Worm (Caenorhabditis elegans): ENCODE data around the gene slc-28.2.

slc-28.2 gene

DNA sequence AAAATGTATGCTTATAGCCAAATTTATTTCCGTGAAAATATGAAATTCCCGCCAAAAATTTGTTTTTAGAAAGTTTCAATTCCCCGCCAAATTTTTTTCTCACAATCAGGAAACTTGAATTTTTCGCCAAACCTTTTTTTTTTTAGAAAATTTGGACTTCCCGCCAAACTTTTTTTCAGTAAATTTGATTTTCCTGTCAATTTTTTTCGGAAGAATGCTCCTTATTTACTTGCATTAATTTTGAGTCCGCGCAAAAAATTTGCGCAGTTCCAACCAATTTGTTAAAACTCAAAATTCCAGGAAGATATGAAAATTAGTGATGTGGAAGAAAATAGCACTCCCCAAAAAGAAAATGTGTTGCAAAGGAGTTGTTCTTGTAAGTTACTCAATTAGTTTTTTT lies at the start of gene slc-28.2:
TSS of gene slc-28.2 (plus strand) at position 301 of the 400 bp plus-strand sequence.
- no peak for TF ChIP-seq tbx-11 (GFP tag; IDR thresholded peaks at IDR 0.05)
- TF ChIP-seq B0310.2 (tag; optimal IDR thresholded peaks at IDR 0.05) = no peak
- no peak for TF ChIP-seq hmg-4 (GFP tag; optimal IDR thresholded peaks at IDR 0.05)
- no peak for TF ChIP-seq ama-1 (optimal IDR thresholded peaks at IDR 0.05)
- no peak for TF ChIP-seq ceh-13 (GFP tag; optimal IDR thresholded peaks at IDR 0.05)
- TF ChIP-seq F13C5.2 (tag; optimal IDR thresholded peaks at IDR 0.05) = no peak
- TF ChIP-seq pes-1 (GFP tag; IDR thresholded peaks at IDR 0.05) = no peak
- no peak for TF ChIP-seq sea-1 (GFP tag; conservative IDR thresholded peaks at IDR 0.05)
- TF ChIP-seq scrt-1 (GFP tag; IDR thresholded peaks at IDR 0.05) = no peak
- TF ChIP-seq flt-1 (GFP tag; IDR thresholded peaks at IDR 0.05) = no peak
- TF ChIP-seq tbx-37 (GFP tag; conservative IDR thresholded peaks at IDR 0.05) = no peak
- no peak for TF ChIP-seq aly-1 (tag; optimal IDR thresholded peaks at IDR 0.05)
- no peak for TF ChIP-seq ceh-36 (tag; optimal IDR thresholded peaks at IDR 0.05)
- no peak for TF ChIP-seq hmbx-1 (tag; optimal IDR thresholded peaks at IDR 0.05)
- TF ChIP-seq tra-4 (tag; optimal IDR thresholded peaks at IDR 0.05) = no peak
- no peak for TF ChIP-seq hnd-1 (tag; optimal IDR thresholded peaks at IDR 0.05)
- no peak for TF ChIP-seq ets-7 (tag; optimal IDR thresholded peaks at IDR 0.05)

- no peak for TF ChIP-seq flt-1 (GFP tag; IDR thresholded peaks at IDR 0.05)
- TF ChIP-seq tbx-37 (GFP tag; conservative IDR thresholded peaks at IDR 0.05) = no peak
- TF ChIP-seq tbx-11 (GFP tag; IDR thresholded peaks at IDR 0.05) = no peak
- no peak for TF ChIP-seq scrt-1 (GFP tag; IDR thresholded peaks at IDR 0.05)
- TF ChIP-seq sea-1 (GFP tag; conservative IDR thresholded peaks at IDR 0.05) = no peak
- TF ChIP-seq B0310.2 (tag; optimal IDR thresholded peaks at IDR 0.05) = no peak
- no peak for TF ChIP-seq ama-1 (optimal IDR thresholded peaks at IDR 0.05)
- TF ChIP-seq hmbx-1 (tag; optimal IDR thresholded peaks at IDR 0.05) = no peak
- TF ChIP-seq tra-4 (tag; optimal IDR thresholded peaks at IDR 0.05) = no peak
- TF ChIP-seq ceh-36 (tag; optimal IDR thresholded peaks at IDR 0.05) = no peak
- TF ChIP-seq ceh-13 (GFP tag; optimal IDR thresholded peaks at IDR 0.05) = no peak
- no peak for TF ChIP-seq hmg-4 (GFP tag; optimal IDR thresholded peaks at IDR 0.05)
- no peak for TF ChIP-seq aly-1 (tag; optimal IDR thresholded peaks at IDR 0.05)
- TF ChIP-seq hnd-1 (tag; optimal IDR thresholded peaks at IDR 0.05) = no peak
Observed at ce11 chrV:3413010-3413409, 47.0 kb upstream of the slc-28.2 start, which contains the start of gene txt-11. Gene txt-11 (plus strand): TSS chrV:3413310.

ce11 chrV:3417928-3418327 lies 42.1 kb upstream of the slc-28.2 start, which contains the start of gene T20D4.3:
Gene T20D4.3 (plus strand): TSS chrV:3418228.
- TF ChIP-seq hnd-1 (tag; optimal IDR thresholded peaks at IDR 0.05) (no peak), F13C5.2 (tag; optimal IDR thresholded peaks at IDR 0.05) (no peak), ama-1 (optimal IDR thresholded peaks at IDR 0.05) (no peak), tbx-37 (GFP tag; conservative IDR thresholded peaks at IDR 0.05) (no peak)

DNA sequence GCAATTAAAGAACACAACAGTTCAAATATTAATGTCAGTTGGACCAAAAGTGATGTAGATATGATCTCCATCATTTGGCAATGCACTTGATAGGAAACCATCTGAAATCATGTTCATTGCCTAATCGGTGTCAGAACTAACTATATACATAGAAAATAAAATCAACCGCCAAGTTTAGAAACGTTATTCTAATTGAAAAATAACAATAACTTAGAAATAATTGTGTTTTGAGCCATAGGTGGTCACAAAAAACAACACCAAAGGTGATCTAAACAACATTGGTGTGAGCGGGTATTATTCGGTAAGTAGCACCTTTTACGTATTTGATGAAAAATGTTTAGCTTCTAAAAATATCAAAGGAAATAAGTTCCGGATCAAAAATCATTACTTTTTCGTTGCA lies 35.7 kb upstream of the slc-28.2 start, which contains the start of gene srab-21:
TSS of gene srab-21 (minus strand) at position 101 of the 400 bp plus-strand sequence.
- TF ChIP-seq ceh-13 (GFP tag; optimal IDR thresholded peaks at IDR 0.05) (no peak), ama-1 (optimal IDR thresholded peaks at IDR 0.05) (no peak), hmbx-1 (tag; optimal IDR thresholded peaks at IDR 0.05) (no peak), hnd-1 (tag; optimal IDR thresholded peaks at IDR 0.05) (no peak), scrt-1 (GFP tag; IDR thresholded peaks at IDR 0.05) (no peak), hmg-4 (GFP tag; optimal IDR thresholded peaks at IDR 0.05) (no peak), tbx-11 (GFP tag; IDR thresholded peaks at IDR 0.05) (no peak), F13C5.2 (tag; optimal IDR thresholded peaks at IDR 0.05) (no peak), ceh-36 (tag; optimal IDR thresholded peaks at IDR 0.05) (no peak), flt-1 (GFP tag; IDR thresholded peaks at IDR 0.05) (no peak), tbx-37 (GFP tag; conservative IDR thresholded peaks at IDR 0.05) (no peak), sea-1 (GFP tag; conservative IDR thresholded peaks at IDR 0.05) (no peak), tra-4 (tag; optimal IDR thresholded peaks at IDR 0.05) (no peak), pes-1 (GFP tag; IDR thresholded peaks at IDR 0.05) (no peak), aly-1 (tag; optimal IDR thresholded peaks at IDR 0.05) (no peak), B0310.2 (tag; optimal IDR thresholded peaks at IDR 0.05) (no peak)

DNA sequence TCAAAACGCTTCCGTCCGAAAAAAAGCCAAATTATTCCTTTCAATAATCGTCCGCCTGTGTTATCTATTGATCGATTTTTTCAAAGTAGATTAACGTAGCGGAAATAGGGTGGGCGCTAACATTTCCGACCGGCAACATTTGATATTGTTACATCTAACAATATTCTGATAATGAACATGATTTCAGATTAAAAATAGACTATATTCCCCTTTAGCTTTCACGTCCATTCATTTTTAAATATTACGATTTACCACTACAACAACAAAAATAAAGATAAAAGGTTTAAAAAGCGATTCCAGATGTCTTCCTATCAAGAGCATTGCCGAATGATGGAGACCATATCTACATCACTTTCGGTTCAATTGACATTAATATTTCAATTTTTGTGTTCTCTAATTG lies 33.9 kb upstream of the slc-28.2 start, which contains the start of gene srab-22:
TSS of gene srab-22 (plus strand) at position 301 of the 400 bp plus-strand sequence.
- TF ChIP-seq hmbx-1 (tag; optimal IDR thresholded peaks at IDR 0.05) = no peak
- TF ChIP-seq scrt-1 (GFP tag; IDR thresholded peaks at IDR 0.05) = no peak
- TF ChIP-seq tbx-37 (GFP tag; conservative IDR thresholded peaks at IDR 0.05) = no peak
- no peak for TF ChIP-seq pes-1 (GFP tag; IDR thresholded peaks at IDR 0.05)
- no peak for TF ChIP-seq sea-1 (GFP tag; conservative IDR thresholded peaks at IDR 0.05)
- no peak for TF ChIP-seq tbx-11 (GFP tag; IDR thresholded peaks at IDR 0.05)

DNA sequence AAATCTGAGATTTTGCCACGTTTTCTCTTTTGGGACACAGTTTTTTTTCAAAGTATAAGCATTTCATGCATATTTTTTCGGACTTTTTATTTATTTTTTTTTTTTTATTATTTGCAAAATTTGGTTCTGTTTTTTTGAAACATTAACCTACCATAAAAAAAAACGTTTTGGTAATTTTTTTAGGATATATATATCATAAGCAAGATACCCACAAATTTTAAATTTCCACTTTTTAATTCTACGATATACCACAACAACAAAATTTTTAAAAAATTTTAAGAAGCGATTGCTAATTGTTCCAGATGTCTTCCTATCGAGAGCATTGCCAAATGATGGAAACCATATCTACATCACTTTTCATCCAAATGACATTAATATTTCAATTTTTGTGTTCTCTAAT lies 31.3 kb upstream of the slc-28.2 start, which contains the start of gene srab-20:
TSS of gene srab-20 (plus strand) at position 301 of the 400 bp plus-strand sequence.
- no peak for TF ChIP-seq sea-1 (GFP tag; conservative IDR thresholded peaks at IDR 0.05)
- TF ChIP-seq tra-4 (tag; optimal IDR thresholded peaks at IDR 0.05) = no peak
- TF ChIP-seq tbx-37 (GFP tag; conservative IDR thresholded peaks at IDR 0.05) = no peak
- TF ChIP-seq F13C5.2 (tag; optimal IDR thresholded peaks at IDR 0.05) = no peak
- no peak for TF ChIP-seq ceh-36 (tag; optimal IDR thresholded peaks at IDR 0.05)

DNA sequence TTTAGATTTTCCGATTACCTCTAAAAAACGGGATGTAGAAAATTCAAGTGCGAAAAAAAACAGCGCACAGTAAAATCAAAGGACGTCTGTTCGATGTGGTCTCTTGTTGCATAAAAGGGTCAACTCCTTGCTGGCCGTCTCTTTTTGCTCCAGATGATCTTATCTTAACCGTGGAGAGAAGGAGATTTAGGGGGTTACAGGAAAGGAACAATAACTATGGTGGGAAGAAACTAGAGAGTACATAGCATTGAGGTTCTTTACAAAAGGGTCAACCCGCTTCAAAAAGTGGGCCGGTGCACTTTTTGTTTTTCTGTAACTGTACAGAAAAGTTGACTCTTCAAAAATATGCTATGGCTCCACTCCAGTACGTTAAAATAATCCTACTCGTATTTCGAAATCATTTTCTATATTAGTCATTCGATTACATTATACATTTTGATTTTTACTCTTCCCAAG lies 28.5 kb upstream of the slc-28.2 start, which contains the start of the genes T20D4.19 and srj-9:
TSS of gene T20D4.19 (minus strand) at position 101 of the 456 bp plus-strand sequence.
TSS of gene srj-9 (plus strand) at position 406 of the 456 bp plus-strand sequence.
- no peak for TF ChIP-seq tra-4 (tag; optimal IDR thresholded peaks at IDR 0.05)
- TF ChIP-seq sea-1 (GFP tag; conservative IDR thresholded peaks at IDR 0.05) = no peak
- TF ChIP-seq B0310.2 (tag; optimal IDR thresholded peaks at IDR 0.05) = no peak

DNA sequence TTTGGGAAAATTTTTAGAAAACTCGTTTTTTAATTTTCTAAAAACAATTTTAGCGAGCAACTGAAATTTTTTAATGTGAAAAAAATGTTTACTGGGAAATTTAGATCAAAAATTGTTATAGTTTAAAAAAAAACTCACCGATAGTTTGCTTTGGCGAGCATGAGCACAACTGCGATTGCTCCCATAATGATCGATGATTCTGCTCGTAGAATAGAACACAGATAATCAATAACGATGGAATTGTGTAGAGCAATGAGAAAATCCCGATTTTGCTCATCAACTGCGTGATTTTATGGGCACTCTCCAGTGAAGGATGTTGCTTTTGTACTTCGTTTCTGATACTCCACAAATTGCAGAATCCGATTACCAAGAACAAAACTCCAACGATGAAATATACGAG lies 17.4 kb upstream of the slc-28.2 start:
- TF ChIP-seq B0310.2 (tag; optimal IDR thresholded peaks at IDR 0.05) = no peak
- no peak for TF ChIP-seq tbx-11 (GFP tag; IDR thresholded peaks at IDR 0.05)
- TF ChIP-seq tbx-37 (GFP tag; conservative IDR thresholded peaks at IDR 0.05) = no peak
- TF ChIP-seq F13C5.2 (tag; optimal IDR thresholded peaks at IDR 0.05) = no peak
- no peak for TF ChIP-seq scrt-1 (GFP tag; IDR thresholded peaks at IDR 0.05)
- TF ChIP-seq flt-1 (GFP tag; IDR thresholded peaks at IDR 0.05) = no peak
- no peak for TF ChIP-seq ama-1 (optimal IDR thresholded peaks at IDR 0.05)
- no peak for TF ChIP-seq sea-1 (GFP tag; conservative IDR thresholded peaks at IDR 0.05)
- no peak for TF ChIP-seq pes-1 (GFP tag; IDR thresholded peaks at IDR 0.05)
- TF ChIP-seq hmg-4 (GFP tag; optimal IDR thresholded peaks at IDR 0.05) = no peak
- TF ChIP-seq hmbx-1 (tag; optimal IDR thresholded peaks at IDR 0.05) = no peak
- no peak for TF ChIP-seq ceh-13 (GFP tag; optimal IDR thresholded peaks at IDR 0.05)
- no peak for TF ChIP-seq aly-1 (tag; optimal IDR thresholded peaks at IDR 0.05)
- no peak for TF ChIP-seq tra-4 (tag; optimal IDR thresholded peaks at IDR 0.05)
- TF ChIP-seq ceh-36 (tag; optimal IDR thresholded peaks at IDR 0.05) = no peak
- no peak for TF ChIP-seq hnd-1 (tag; optimal IDR thresholded peaks at IDR 0.05)
- TF ChIP-seq ets-7 (tag; optimal IDR thresholded peaks at IDR 0.05) = no peak

Measured in whole organism, early embryonic.